Fruit fly (Drosophila melanogaster) whole organism, wandering third instar larva: ENCODE data around the gene Ptp99A.

Experiments
- CG9705 ChIP-seq: fragments of 200-800 bp; sonication (Bioruptor generic); optimal IDR thresholded peaks from 2 replicates; lab custom pipeline; 2018; ENCODE audit warnings: missing biosample characterization, mild to moderate bottlenecking, missing genetic modification characterization
- CrebA ChIP-seq: fragments of 200-800 bp; sonication (Bioruptor generic); optimal IDR thresholded peaks from 2 replicates; lab custom pipeline; 2016; ENCODE audit warnings: missing biosample characterization, mild to moderate bottlenecking, missing genetic modification characterization, borderline replicate concordance
- Myc ChIP-seq: fragments of >200 bp; optimal IDR thresholded peaks from 2 replicates; lab custom pipeline; 2017
- dsf ChIP-seq: sonication (Bioruptor generic); optimal IDR thresholded peaks from 2 replicates; lab custom pipeline; 2016; ENCODE audit warnings: missing biosample characterization, missing genetic modification characterization, borderline replicate concordance
- foxo ChIP-seq, 2 experiments: fragments of 200-800 bp; sonication (Bioruptor generic); optimal IDR thresholded peaks; 2 replicates in 1 of 2; 3 replicates in 1 of 2; lab custom pipeline; 2016 to 2017; ENCODE audit warnings: missing biosample characterization in 2 of 2, missing genetic modification characterization in 2 of 2
- pan ChIP-seq: fragments of >200 bp; optimal IDR thresholded peaks from 2 replicates; lab custom pipeline; 2017
- psq ChIP-seq: fragments of 200-800 bp; sonication (Bioruptor generic); optimal IDR thresholded peaks from 3 replicates; lab custom pipeline; 2017; ENCODE audit warnings: missing biosample characterization, mild to moderate bottlenecking, missing genetic modification characterization, moderate library complexity
- tai ChIP-seq: sonication (Bioruptor generic); optimal IDR thresholded peaks from 2 replicates; lab custom pipeline; 2016; ENCODE audit warnings: missing biosample characterization, missing genetic modification characterization

dm6 chr3R:29457215-29457614 is 79.8 kb downstream of the Ptp99A start:
- TF ChIP-seq dsf (GFP tag; lab: Kevin White, UChicago) (no peak), psq (no peak), pan (no peak), Myc (lab: Kevin White, UChicago) (no peak), CG9705 (GFP tag; lab: Kevin White, UChicago) (no peak), tai (GFP tag; lab: Kevin White, UChicago) (no peak), foxo (GFP tag; optimal IDR thresholded peaks at IDR 0.05; lab: Kevin White, UChicago) (no peak), CrebA (GFP tag; lab: Kevin White, UChicago) (no peak)
